Fruit fly (Drosophila melanogaster) whole organism, embryonic: ENCODE results near the gene aop.

Source experiments
- Antp ChIP-seq: fragments of 200-800 bp; sonication (Bioruptor generic); optimal IDR thresholded peaks from 3 replicates; lab custom pipeline; 2016; ENCODE audit warnings: missing biosample characterization, missing genetic modification characterization
- Atf-2 ChIP-seq: fragments of 200-800 bp; sonication (Bioruptor generic); optimal IDR thresholded peaks from 2 replicates; lab custom pipeline; 2016; ENCODE audit warnings: missing biosample characterization, missing genetic modification characterization
- B-H2 ChIP-seq: fragments of 200-800 bp; sonication (Bioruptor generic); optimal IDR thresholded peaks from 2 replicates; lab custom pipeline; 2018; ENCODE audit warnings: missing biosample characterization, mild to moderate bottlenecking, missing genetic modification characterization
- BEAF-32 ChIP-seq: fragments of 200-800 bp; sonication (Bioruptor generic); optimal IDR thresholded peaks from 3 replicates; lab custom pipeline; 2017; ENCODE audit warnings: missing biosample characterization, missing genetic modification characterization, mild to moderate bottlenecking, moderate library complexity, missing genetic modification reagents
- CG10431 ChIP-seq: fragments of 200-800 bp; sonication (Bioruptor generic); optimal IDR thresholded peaks from 3 replicates; lab custom pipeline; 2018; ENCODE audit warnings: missing biosample characterization, mild to moderate bottlenecking, missing genetic modification characterization
- CG1233 ChIP-seq: fragments of 200-800 bp; sonication (Bioruptor generic); optimal IDR thresholded peaks from 4 replicates; lab custom pipeline; 2018; ENCODE audit warnings: missing biosample characterization, mild to moderate bottlenecking, missing genetic modification characterization
- CG17912 ChIP-seq: fragments of 200-800 bp; sonication (Bioruptor generic); optimal IDR thresholded peaks from 2 replicates; lab custom pipeline; 2018; ENCODE audit warnings: missing biosample characterization, mild to moderate bottlenecking, missing genetic modification characterization
- CG18619 ChIP-seq: fragments of 200-800 bp; sonication (Bioruptor generic); optimal IDR thresholded peaks from 3 replicates; lab custom pipeline; 2017; ENCODE audit warnings: missing biosample characterization, mild to moderate bottlenecking, missing genetic modification characterization
- CG2199 ChIP-seq: fragments of 200-800 bp; sonication (Bioruptor generic); IDR thresholded peaks from 3 replicates; pipeline ENCODE4 v1.3.6; 2022; ENCODE audit warnings: missing biosample characterization, missing genetic modification characterization
- CG2875 ChIP-seq: fragments of 200-800 bp; sonication (Bioruptor generic); optimal IDR thresholded peaks from 2 replicates; lab custom pipeline; 2017; ENCODE audit warnings: missing biosample characterization, mild to moderate bottlenecking, missing genetic modification characterization, missing genetic modification reagents
- CG31388 ChIP-seq: fragments of 200-800 bp; sonication (Bioruptor generic); optimal IDR thresholded peaks from 2 replicates; lab custom pipeline; 2016; ENCODE audit warnings: missing biosample characterization, missing genetic modification characterization
- CG32532 ChIP-seq: fragments of 200-800 bp; sonication (Bioruptor generic); IDR thresholded peaks from 2 replicates; pipeline ENCODE4 v1.3.6; 2022; ENCODE audit warnings: missing biosample characterization, missing genetic modification characterization
- CG34224 ChIP-seq: fragments of 200-800 bp; sonication (Bioruptor generic); IDR thresholded peaks from 3 replicates; pipeline ENCODE4 v1.3.6; 2022; ENCODE audit warnings: missing biosample characterization, missing genetic modification characterization; ENCODE audit not compliant: partially characterized antibody
- CG3726 ChIP-seq: fragments of 200-800 bp; sonication (Bioruptor generic); IDR thresholded peaks from 3 replicates; pipeline ENCODE4, ENCODE4 v1.3.6; 2022; ENCODE audit warnings: missing biosample characterization, missing genetic modification characterization
- CG3838 ChIP-seq: fragments of 200-800 bp; sonication (Bioruptor generic); optimal IDR thresholded peaks from 3 replicates; lab custom pipeline; 2016; ENCODE audit warnings: missing biosample characterization, missing genetic modification characterization
- CG6813 ChIP-seq: fragments of 200-800 bp; sonication (Bioruptor generic); optimal IDR thresholded peaks from 2 replicates; lab custom pipeline; 2017; ENCODE audit warnings: missing biosample characterization, missing genetic modification characterization, mild to moderate bottlenecking, moderate library complexity, missing genetic modification reagents
- CG9932 ChIP-seq: fragments of 200-800 bp; sonication (Bioruptor generic); IDR thresholded peaks from 2 replicates; pipeline ENCODE4 v1.3.6; 2022; ENCODE audit warnings: missing biosample characterization, missing genetic modification characterization
- Fer2 ChIP-seq: fragments of 200-800 bp; sonication (Bioruptor generic); optimal IDR thresholded peaks from 2 replicates; lab custom pipeline; 2018; ENCODE audit warnings: missing biosample characterization, mild to moderate bottlenecking, missing genetic modification characterization, moderate library complexity
- GATAe ChIP-seq: fragments of 200-800 bp; sonication (Bioruptor generic); conservative IDR thresholded peaks from 2 replicates; pipeline ENCODE4 v1.3.6; 2022; ENCODE audit warnings: missing biosample characterization, missing genetic modification characterization
- HLH3B ChIP-seq: fragments of 200-800 bp; sonication (Bioruptor generic); IDR thresholded peaks from 2 replicates; pipeline ENCODE4 v1.3.6; 2022; ENCODE audit warnings: missing biosample characterization, missing genetic modification characterization
- Hmr ChIP-seq: fragments of 200-800 bp; sonication (Bioruptor generic); optimal IDR thresholded peaks from 3 replicates; lab custom pipeline; 2017; ENCODE audit warnings: mild to moderate bottlenecking, missing biosample characterization, missing genetic modification reagents, missing genetic modification characterization
- Hr51 ChIP-seq, 2 experiments: fragments of 200-800 bp; sonication (Bioruptor generic); optimal IDR thresholded peaks; 2 replicates in 1 of 2; 3 replicates in 1 of 2; lab custom pipeline; 2016 to 2018; ENCODE audit warnings: missing biosample characterization in 2 of 2, missing genetic modification characterization in 2 of 2, mild to moderate bottlenecking in 1 of 2, moderate library complexity in 1 of 2
- Lpt ChIP-seq: fragments of >200 bp; optimal IDR thresholded peaks from 2 replicates; lab custom pipeline; 2018; ENCODE audit warnings: missing biosample characterization, missing genetic modification characterization
- NfI ChIP-seq: fragments of 200-800 bp; sonication (Bioruptor generic); optimal IDR thresholded peaks from 3 replicates; lab custom pipeline; 2018; ENCODE audit warnings: missing biosample characterization, mild to moderate bottlenecking, missing genetic modification characterization, moderate library complexity
- Ravus ChIP-seq: fragments of 200-800 bp; sonication (Bioruptor generic); IDR thresholded peaks from 2 replicates; pipeline ENCODE4 v1.3.6; 2022; ENCODE audit warnings: missing biosample characterization, missing genetic modification characterization
- Stat92E ChIP-seq, 3 experiments: fragments of >200 bp in 2 of 3; fragments of 200-800 bp in 1 of 3; sonication (Bioruptor generic) in 1 of 3; optimal IDR thresholded peaks; 2 replicates each; lab custom pipeline; 2017 to 2019; ENCODE audit warnings: missing biosample characterization in 3 of 3, missing genetic modification characterization in 3 of 3, mild to moderate bottlenecking in 1 of 3, moderate library complexity in 1 of 3
- TFAM ChIP-seq: fragments of 200-800 bp; sonication (Bioruptor generic); optimal IDR thresholded peaks from 2 replicates; lab custom pipeline; 2017; ENCODE audit warnings: missing biosample characterization, missing genetic modification characterization, inconsistent platforms
- aop ChIP-seq: fragments of 200-800 bp; sonication (Bioruptor generic); IDR thresholded peaks from 2 replicates; pipeline ENCODE4 v1.3.6; 2022; ENCODE audit warnings: missing biosample characterization, missing genetic modification characterization
- ash1 ChIP-seq: fragments of 200-800 bp; sonication (Bioruptor generic); optimal IDR thresholded peaks from 2 replicates; lab custom pipeline; 2018; ENCODE audit warnings: missing biosample characterization, mild to moderate bottlenecking, missing genetic modification characterization
- ci ChIP-seq: fragments of 200-800 bp; sonication (Bioruptor generic); IDR thresholded peaks from 3 replicates; pipeline ENCODE4 v1.3.6; 2022; ENCODE audit warnings: missing biosample characterization, missing genetic modification characterization
- crp ChIP-seq, 2 experiments: fragments of 200-800 bp; sonication (Bioruptor generic); optimal IDR thresholded peaks; 2 replicates in 1 of 2; 3 replicates in 1 of 2; lab custom pipeline; 2017; ENCODE audit warnings: missing biosample characterization in 2 of 2, missing genetic modification characterization in 2 of 2, mild to moderate bottlenecking in 1 of 2, moderate library complexity in 1 of 2
- dysf ChIP-seq: fragments of 200-800 bp; sonication (Bioruptor generic); IDR thresholded peaks from 3 replicates; pipeline ENCODE4 v1.3.6; 2022; ENCODE audit warnings: missing biosample characterization, missing genetic modification characterization
- eyg ChIP-seq: fragments of 200-800 bp; sonication (Bioruptor generic); optimal IDR thresholded peaks from 3 replicates; lab custom pipeline; 2016; ENCODE audit warnings: missing biosample characterization, missing genetic modification characterization
- fd102C ChIP-seq: fragments of 200-800 bp; sonication (Bioruptor generic); optimal IDR thresholded peaks from 2 replicates; lab custom pipeline; 2018; ENCODE audit warnings: missing biosample characterization, mild to moderate bottlenecking, missing genetic modification characterization, moderate library complexity
- knrl ChIP-seq: fragments of 200-800 bp; sonication (Bioruptor generic); IDR thresholded peaks from 3 replicates; pipeline ENCODE4 v1.3.6; 2022; ENCODE audit warnings: missing biosample characterization, missing genetic modification characterization; ENCODE audit not compliant: partially characterized antibody
- lmd ChIP-seq: fragments of 200-800 bp; sonication (Bioruptor generic); IDR thresholded peaks from 2 replicates; pipeline ENCODE4 v1.3.6; 2022; ENCODE audit warnings: missing biosample characterization, missing genetic modification characterization
- mirr ChIP-seq: fragments of 200-800 bp; sonication (Bioruptor generic); optimal IDR thresholded peaks from 3 replicates; lab custom pipeline; 2018; ENCODE audit warnings: missing biosample characterization, mild to moderate bottlenecking, missing genetic modification characterization
- nerfin-1 ChIP-seq: fragments of 200-800 bp; sonication (Bioruptor generic); optimal IDR thresholded peaks from 3 replicates; lab custom pipeline; 2019; ENCODE audit warnings: missing biosample characterization, mild to moderate bottlenecking, missing genetic modification characterization, moderate library complexity
- nerfin-2 ChIP-seq: fragments of 200-800 bp; sonication (Bioruptor generic); IDR thresholded peaks from 2 replicates; pipeline ENCODE4 v1.3.6; 2022; ENCODE audit warnings: missing biosample characterization, missing genetic modification characterization; ENCODE audit not compliant: partially characterized antibody
- nom ChIP-seq: fragments of 200-800 bp; sonication (Bioruptor generic); optimal IDR thresholded peaks from 2 replicates; lab custom pipeline; 2017; ENCODE audit warnings: missing biosample characterization, missing genetic modification characterization, mild to moderate bottlenecking, moderate library complexity, missing genetic modification reagents
- onecut ChIP-seq: fragments of 200-800 bp; sonication (Bioruptor generic); IDR thresholded peaks from 2 replicates; pipeline ENCODE4 v1.3.6; 2022; ENCODE audit warnings: missing biosample characterization, missing genetic modification characterization
- psq ChIP-seq: fragments of 200-800 bp; sonication (Bioruptor generic); optimal IDR thresholded peaks from 2 replicates; lab custom pipeline; 2017; ENCODE audit warnings: missing biosample characterization, missing genetic modification characterization
- shn ChIP-seq: fragments of 200-800 bp; sonication (Bioruptor generic); optimal IDR thresholded peaks from 3 replicates; lab custom pipeline; 2016; ENCODE audit warnings: missing biosample characterization, missing genetic modification characterization
- sug ChIP-seq: fragments of 200-800 bp; optimal IDR thresholded peaks from 2 replicates; lab custom pipeline; 2019; ENCODE audit warnings: missing biosample characterization, mild to moderate bottlenecking, missing genetic modification characterization, moderate library complexity
- trh ChIP-seq: fragments of 200-800 bp; sonication (Bioruptor generic); optimal IDR thresholded peaks from 2 replicates; lab custom pipeline; 2016; ENCODE audit warnings: missing biosample characterization, missing genetic modification characterization
- vfl ChIP-seq: fragments of 200-800 bp; sonication (Bioruptor generic); optimal IDR thresholded peaks from 2 replicates; lab custom pipeline; 2016; ENCODE audit warnings: missing biosample characterization, missing genetic modification characterization
- wek ChIP-seq: fragments of 200-800 bp; sonication (Bioruptor generic); optimal IDR thresholded peaks from 3 replicates; lab custom pipeline; 2018; ENCODE audit warnings: missing biosample characterization, mild to moderate bottlenecking, missing genetic modification characterization, moderate library complexity
- yki ChIP-seq: fragments of >200 bp; optimal IDR thresholded peaks from 3 replicates; lab custom pipeline; 2018

aop gene

DNA sequence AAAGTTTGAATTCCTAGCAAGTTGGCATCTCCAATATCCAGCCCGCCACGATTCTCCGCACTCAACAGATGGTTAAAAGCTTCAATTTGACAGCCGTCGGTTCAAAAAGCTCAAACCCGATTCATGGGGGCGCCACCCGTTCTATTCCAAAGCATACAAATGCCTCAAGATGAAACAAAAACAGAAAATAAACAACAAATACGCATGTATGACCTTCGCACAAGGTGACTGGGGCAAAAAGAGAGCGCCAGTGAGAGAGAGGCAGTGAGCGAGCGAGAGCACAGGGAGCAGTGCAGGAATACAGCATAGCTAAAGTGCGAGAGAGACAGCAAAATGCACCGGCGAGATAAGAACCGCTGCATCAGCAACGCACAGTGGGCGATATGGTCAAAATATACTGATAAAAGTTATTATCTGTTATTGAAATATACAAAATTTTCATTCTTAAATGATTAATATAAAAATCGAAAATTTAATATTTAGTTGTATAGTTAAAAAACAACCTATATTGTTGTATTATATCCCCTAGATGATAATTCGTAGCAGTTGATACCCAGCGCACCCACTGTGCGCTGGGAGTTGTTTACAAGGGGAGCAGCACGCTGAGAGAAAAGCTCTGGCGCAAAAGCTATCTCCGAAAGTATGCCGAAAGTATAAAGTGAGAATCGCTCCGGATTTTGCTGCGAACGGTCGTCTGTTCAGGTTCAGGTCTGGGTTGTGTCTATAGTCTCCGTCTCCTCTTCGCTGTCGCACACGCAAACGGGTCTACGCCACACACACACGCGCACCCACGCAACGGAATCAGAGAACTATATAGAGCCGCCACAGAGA lies 48.2 kb downstream of the aop start, which contains the start of gene Glyp (continued):
- TF ChIP-seq BEAF-32 (GFP tag; lab: Kevin White, UChicago) (peak; percentile 13), dysf (peak; percentile 98), CG6813 (GFP tag; lab: Kevin White, UChicago) (peak; percentile 98), GATAe (GFP tag; lab: Robert Waterston, UW) (peak; percentile 93), CG9932 (peak; percentile 96), lmd (GFP tag; lab: Robert Waterston, UW) (peak; percentile 96), CG2199 (GFP tag; lab: Robert Waterston, UW) (no peak), onecut (peak; percentile 89), vfl (GFP tag; lab: Kevin White, UChicago) (peak; percentile 90), CG1233 (GFP tag; lab: Kevin White, UChicago) (peak; percentile 96), TFAM (GFP tag; lab: Kevin White, UChicago) (peak; percentile 67), Fer2 (tag; lab: Kevin White, UChicago) (peak; percentile 95), CG3726 (peak; percentile 85), mirr (GFP tag; lab: Kevin White, UChicago) (peak; percentile 78), NfI (GFP tag; lab: Kevin White, UChicago) (peak; percentile 97), eyg (GFP tag; lab: Kevin White, UChicago) (peak; percentile 45), Lpt (no peak), CG17912 (GFP tag; lab: Kevin White, UChicago) (peak; percentile 47), Hr51 (GFP tag; optimal IDR thresholded peaks at IDR 0.05; lab: Kevin White, UChicago) (peak; percentile 85 to 99), nom (peak; percentile 95), ci (GFP tag; lab: Robert Waterston, UW) (peak; percentile 89), fd102C (GFP tag; lab: Kevin White, UChicago) (peak; percentile 26), sug (tag; lab: Kevin White, UChicago) (peak; percentile 97), yki (lab: Kevin White, UChicago) (peak; percentile 90), aop (no peak; the same call in 1 of the 2 replicates), Ravus (peak; percentile 85), knrl (GFP tag; lab: Robert Waterston, UW) (0 out of 3 replicates have a peak, but pooled peaks have one; percentile 24), HLH3B (peak; percentile 97), CG34224 (GFP tag; lab: Robert Waterston, UW) (no peak; the same call in 2 of the 3 replicates), CG2875 (GFP tag; lab: Kevin White, UChicago) (peak; percentile 95), nerfin-1 (tag; lab: Kevin White, UChicago) (peak; percentile 95), CG18619 (GFP tag; lab: Kevin White, UChicago) (peak; percentile 98), nerfin-2 (GFP tag; lab: Robert Waterston, UW) (no peak), Hmr (GFP tag; lab: Kevin White, UChicago) (peak; percentile 99), wek (peak; percentile 70), CG3838 (GFP tag; lab: Kevin White, UChicago) (peak; percentile 66), CG10431 (GFP tag; lab: Kevin White, UChicago) (peak; percentile 91), ash1 (GFP tag; lab: Kevin White, UChicago) (peak; percentile 83), crp (GFP tag; optimal IDR thresholded peaks at IDR 0.05; lab: Kevin White, UChicago) (peak in 1 of 2 experiments; percentile 85), Atf-2 (GFP tag; lab: Kevin White, UChicago) (peak; percentile 62), Antp (GFP tag; lab: Kevin White, UChicago) (peak; percentile 51), CG32532 (GFP tag; lab: Robert Waterston, UW) (peak; percentile 97), Stat92E (GFP tag; optimal IDR thresholded peaks at IDR 0.05; lab: Kevin White, UChicago) (peak in 1 of 3 experiments; percentile 91), psq (GFP tag; lab: Kevin White, UChicago) (peak; percentile 89), trh (peak; percentile 86), B-H2 (GFP tag; lab: Kevin White, UChicago) (peak; percentile 97), CG31388 (GFP tag; lab: Kevin White, UChicago) (peak; percentile 58), shn (GFP tag; lab: Kevin White, UChicago) (peak; percentile 65)
